Worm (Caenorhabditis elegans) whole organism, mixed stage, embryonic: ENCODE results near the gene srbc-37.

ENCODE experiments used
- M03D4.4 ChIP-seq: sonication (generic microtip); optimal IDR thresholded peaks from 2 replicates; lab custom pipeline; 2017; ENCODE audit warnings: mild to moderate bottlenecking, missing genetic modification characterization, missing compliant biosample characterization
- bed-3 ChIP-seq: fragments of 200-800 bp; sonication (Bioruptor generic); optimal IDR thresholded peaks from 3 replicates; lab custom pipeline; 2018; ENCODE audit warnings: mild to moderate bottlenecking, missing genetic modification characterization, moderate library complexity, missing compliant biosample characterization
- blmp-1 ChIP-seq: fragments of 150-350 bp; optimal IDR thresholded peaks from 2 replicates; lab custom pipeline; 2014; ENCODE audit warnings: missing biosample characterization, missing genetic modification characterization
- ceh-39 ChIP-seq: fragments of 150-350 bp; optimal IDR thresholded peaks from 2 replicates; lab custom pipeline; 2014; ENCODE audit warnings: missing biosample characterization, missing genetic modification characterization
- ceh-43 ChIP-seq: fragments of 200-800 bp; sonication (Bioruptor generic); optimal IDR thresholded peaks from 2 replicates; lab custom pipeline; 2018; ENCODE audit warnings: mild to moderate bottlenecking, missing genetic modification characterization, moderate library complexity, missing compliant biosample characterization
- ceh-83 ChIP-seq: fragments of 200-800 bp; sonication (Bioruptor generic); optimal IDR thresholded peaks from 2 replicates; lab custom pipeline; 2018; ENCODE audit warnings: mild to moderate bottlenecking, missing genetic modification characterization, missing compliant biosample characterization
- ces-1 ChIP-seq: fragments of 150-350 bp; optimal IDR thresholded peaks from 2 replicates; lab custom pipeline; 2014; ENCODE audit warnings: missing biosample characterization, missing genetic modification reagents, missing genetic modification characterization
- cnd-1 ChIP-seq: fragments of 200-800 bp; sonication (Bioruptor generic); optimal IDR thresholded peaks from 2 replicates; lab custom pipeline; 2018; ENCODE audit warnings: mild to moderate bottlenecking, missing genetic modification characterization, missing compliant biosample characterization
- drap-1 ChIP-seq: fragments of 200-800 bp; sonication (Bioruptor generic); optimal IDR thresholded peaks from 3 replicates; lab custom pipeline; 2018; ENCODE audit warnings: mild to moderate bottlenecking, missing genetic modification characterization, missing compliant biosample characterization
- elt-1 ChIP-seq: sonication (generic microtip); optimal IDR thresholded peaks from 2 replicates; lab custom pipeline; 2017; ENCODE audit warnings: missing genetic modification characterization, mild to moderate bottlenecking, missing compliant biosample characterization, antibody characterized with exemption, moderate library complexity, borderline replicate concordance; ENCODE audit not compliant: insufficient read depth
- elt-3 ChIP-seq: fragments of 150-350 bp; optimal IDR thresholded peaks from 2 replicates; lab custom pipeline; 2014; ENCODE audit warnings: missing biosample characterization, missing genetic modification characterization
- flh-1 ChIP-seq: fragments of 200-800 bp; sonication (Bioruptor generic); optimal IDR thresholded peaks from 2 replicates; lab custom pipeline; 2018; ENCODE audit warnings: mild to moderate bottlenecking, missing genetic modification characterization, moderate library complexity, missing compliant biosample characterization
- ham-2 ChIP-seq: fragments of 200-800 bp; sonication (Bioruptor generic); optimal IDR thresholded peaks from 2 replicates; lab custom pipeline; 2018; ENCODE audit warnings: mild to moderate bottlenecking, missing genetic modification characterization, missing compliant biosample characterization
- hlh-1 ChIP-seq: fragments of 150-350 bp; optimal IDR thresholded peaks from 2 replicates; lab custom pipeline; 2014; ENCODE audit warnings: missing biosample characterization, missing genetic modification reagents, missing genetic modification characterization
- lin-13 ChIP-seq: fragments of 150-350 bp; optimal IDR thresholded peaks from 2 replicates; lab custom pipeline; 2014; ENCODE audit warnings: missing biosample characterization, missing genetic modification characterization
- lin-32 ChIP-seq: fragments of 200-800 bp; sonication (Bioruptor generic); optimal IDR thresholded peaks from 2 replicates; lab custom pipeline; 2018; ENCODE audit warnings: mild to moderate bottlenecking, missing genetic modification characterization, missing compliant biosample characterization
- lsy-2 ChIP-seq: fragments of 150-350 bp; optimal IDR thresholded peaks from 2 replicates; lab custom pipeline; 2014; ENCODE audit warnings: missing biosample characterization, missing genetic modification characterization
- mab-5 ChIP-seq: fragments of 150-350 bp; optimal IDR thresholded peaks from 2 replicates; lab custom pipeline; 2014; ENCODE audit warnings: missing biosample characterization, missing genetic modification characterization
- mep-1 ChIP-seq: fragments of 150-350 bp; optimal IDR thresholded peaks from 2 replicates; lab custom pipeline; 2017; ENCODE audit warnings: missing biosample characterization, missing genetic modification reagents, missing genetic modification characterization, inconsistent platforms
- nhr-2 ChIP-seq: fragments of 150-350 bp; optimal IDR thresholded peaks from 2 replicates; lab custom pipeline; 2014; ENCODE audit warnings: missing biosample characterization, missing genetic modification characterization
- nhr-237 ChIP-seq: fragments of 150-350 bp; optimal IDR thresholded peaks from 2 replicates; lab custom pipeline; 2014; ENCODE audit warnings: missing biosample characterization, missing genetic modification characterization
- nhr-28 ChIP-seq: fragments of 150-350 bp; optimal IDR thresholded peaks from 2 replicates; lab custom pipeline; 2014; ENCODE audit warnings: missing biosample characterization, missing genetic modification characterization
- nhr-76 ChIP-seq: sonication (generic microtip); optimal IDR thresholded peaks from 2 replicates; lab custom pipeline; 2017; ENCODE audit warnings: missing biosample characterization, missing genetic modification characterization
- pha-4 ChIP-seq: fragments of 150-350 bp; optimal IDR thresholded peaks from 2 replicates; lab custom pipeline; 2018; ENCODE audit warnings: missing biosample characterization, missing genetic modification reagents, missing genetic modification characterization
- sem-2 ChIP-seq: fragments of 200-800 bp; sonication (Bioruptor generic); optimal IDR thresholded peaks from 2 replicates; lab custom pipeline; 2018; ENCODE audit warnings: mild to moderate bottlenecking, missing genetic modification characterization, missing compliant biosample characterization
- snpc-4 ChIP-seq: fragments of 150-350 bp; optimal IDR thresholded peaks from 2 replicates; lab custom pipeline; 2014; ENCODE audit warnings: missing biosample characterization, missing genetic modification characterization
- sptf-1 ChIP-seq: sonication (generic microtip); optimal IDR thresholded peaks from 2 replicates; lab custom pipeline; 2017; ENCODE audit warnings: mild to moderate bottlenecking, missing genetic modification characterization, moderate library complexity, missing compliant biosample characterization
- tbx-8 ChIP-seq: fragments of 200-800 bp; sonication (Bioruptor generic); optimal IDR thresholded peaks from 2 replicates; lab custom pipeline; 2018; ENCODE audit warnings: mild to moderate bottlenecking, missing genetic modification characterization, moderate library complexity, missing compliant biosample characterization
- unc-120 ChIP-seq: sonication (generic microtip); optimal IDR thresholded peaks from 2 replicates; lab custom pipeline; 2017; ENCODE audit warnings: missing genetic modification characterization, missing compliant biosample characterization; ENCODE audit not compliant: poor library complexity, severe bottlenecking
- unc-39 ChIP-seq: fragments of 150-350 bp; optimal IDR thresholded peaks from 2 replicates; lab custom pipeline; 2014; ENCODE audit warnings: missing biosample characterization, missing genetic modification characterization
- unc-62 ChIP-seq: fragments of 150-350 bp; optimal IDR thresholded peaks from 2 replicates; lab custom pipeline; 2014; ENCODE audit warnings: missing biosample characterization, missing genetic modification reagents, missing genetic modification characterization
- zip-8 ChIP-seq: fragments of 150-350 bp; optimal IDR thresholded peaks from 2 replicates; lab custom pipeline; 2014; ENCODE audit warnings: missing biosample characterization, missing genetic modification characterization
- ztf-11 ChIP-seq: fragments of 150-350 bp; optimal IDR thresholded peaks from 2 replicates; lab custom pipeline; 2014; ENCODE audit warnings: missing biosample characterization, missing genetic modification characterization

srbc-37 gene

ce11 chrV:676550-677084 lies 25.7 kb upstream of the srbc-37 start, which contains the start of the genes fbxa-72 and srx-21:
Gene fbxa-72 (minus strand): TSS chrV:676753.
Gene srx-21 (plus strand): TSS chrV:677034.
- TF ChIP-seq ham-2 (GFP tag; lab: Kevin White, UChicago), result no peak
- no peak for TF ChIP-seq ztf-11 (tag; lab: Kevin White, UChicago)
- no peak for TF ChIP-seq bed-3
- no peak for TF ChIP-seq elt-3
- TF ChIP-seq snpc-4, result no peak
- TF ChIP-seq M03D4.4 (tag; lab: Kevin White, UChicago), result no peak
- no peak for TF ChIP-seq drap-1
- TF ChIP-seq zip-8 (tag; lab: Kevin White, UChicago), result no peak
- no peak for TF ChIP-seq sptf-1 (tag; lab: Kevin White, UChicago)
- TF ChIP-seq cnd-1 (tag; lab: Kevin White, UChicago), result no peak
- TF ChIP-seq mab-5, result no peak
- TF ChIP-seq pha-4 (tag; lab: Kevin White, UChicago), result no peak
- TF ChIP-seq blmp-1, result no peak
- TF ChIP-seq nhr-2, result no peak
- no peak for TF ChIP-seq ceh-43
- TF ChIP-seq lsy-2 (tag; lab: Kevin White, UChicago), result no peak
- no peak for TF ChIP-seq unc-62 (GFP tag; lab: Kevin White, UChicago)
- TF ChIP-seq nhr-28, result no peak
- TF ChIP-seq unc-120 (tag; lab: Kevin White, UChicago), result no peak
- TF ChIP-seq lin-32, result no peak

DNA sequence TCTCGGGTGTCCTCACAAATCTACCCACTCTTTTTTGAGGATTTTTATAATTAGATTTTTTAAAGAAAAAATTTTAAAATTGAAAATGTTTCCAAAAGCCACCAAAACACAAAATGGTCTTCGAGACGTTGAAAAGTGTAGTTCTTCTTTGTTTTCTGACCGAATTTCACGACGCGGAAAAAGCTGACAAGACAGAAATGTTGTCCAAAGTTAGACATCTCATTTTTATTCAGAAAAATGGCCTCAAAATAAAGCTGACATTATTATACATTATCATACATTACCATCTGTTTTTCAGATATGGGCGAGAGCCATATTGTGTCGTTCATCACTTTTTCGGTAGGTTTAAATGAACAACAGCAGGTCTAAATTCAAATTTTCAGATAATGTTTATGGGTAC lies 22.7 kb upstream of the srbc-37 start, which contains the start of gene srx-22:
Gene srx-22 (plus strand): TSS at position 301 of the 400 bp plus-strand sequence.
- TF ChIP-seq unc-62 (GFP tag; lab: Kevin White, UChicago) (no peak), nhr-76 (tag; lab: Kevin White, UChicago) (no peak), drap-1 (no peak), bed-3 (no peak), ztf-11 (tag; lab: Kevin White, UChicago) (no peak), M03D4.4 (tag; lab: Kevin White, UChicago) (no peak), ceh-43 (no peak), ham-2 (GFP tag; lab: Kevin White, UChicago) (no peak), pha-4 (tag; lab: Kevin White, UChicago) (no peak), elt-3 (no peak), tbx-8 (no peak), zip-8 (tag; lab: Kevin White, UChicago) (no peak), blmp-1 (no peak), sem-2 (GFP tag; lab: Kevin White, UChicago) (no peak), mab-5 (no peak), unc-39 (tag; lab: Kevin White, UChicago) (no peak), flh-1 (GFP tag; lab: Kevin White, UChicago) (no peak), ces-1 (GFP tag; lab: Kevin White, UChicago) (no peak)

DNA sequence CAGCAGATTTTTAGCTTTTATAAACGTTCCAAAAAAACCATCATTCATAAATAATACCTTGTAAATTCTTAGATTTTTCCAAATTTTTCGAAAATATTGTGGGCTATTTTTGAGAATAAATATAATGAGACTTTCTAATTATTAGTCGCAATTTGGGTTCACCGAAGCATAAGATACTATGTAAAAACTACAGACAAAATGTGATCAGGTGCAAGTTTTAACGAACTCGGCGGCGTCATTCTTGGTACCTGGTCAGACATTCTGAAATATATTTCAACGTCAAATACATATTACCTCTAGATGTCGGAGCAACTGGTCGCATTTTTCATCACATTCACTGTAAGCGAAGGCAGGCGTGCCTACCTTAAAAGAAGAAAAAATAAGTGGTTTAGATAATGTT lies 20.3 kb upstream of the srbc-37 start, which contains the start of gene srx-23:
Gene srx-23 (plus strand): TSS at position 301 of the 400 bp plus-strand sequence.
- TF ChIP-seq M03D4.4 (tag; lab: Kevin White, UChicago) (no peak), unc-120 (tag; lab: Kevin White, UChicago) (no peak), hlh-1 (tag; lab: Kevin White, UChicago) (no peak), nhr-28 (no peak), elt-1 (tag; lab: Kevin White, UChicago) (no peak), ceh-83 (GFP tag; lab: Kevin White, UChicago) (no peak), ceh-43 (no peak), cnd-1 (tag; lab: Kevin White, UChicago) (no peak), unc-62 (GFP tag; lab: Kevin White, UChicago) (no peak), ces-1 (GFP tag; lab: Kevin White, UChicago) (no peak), ham-2 (GFP tag; lab: Kevin White, UChicago) (no peak), zip-8 (tag; lab: Kevin White, UChicago) (no peak), mep-1 (tag; lab: Kevin White, UChicago) (no peak), pha-4 (tag; lab: Kevin White, UChicago) (no peak), blmp-1 (no peak), lin-32 (no peak), ceh-39 (no peak), flh-1 (GFP tag; lab: Kevin White, UChicago) (no peak)

DNA sequence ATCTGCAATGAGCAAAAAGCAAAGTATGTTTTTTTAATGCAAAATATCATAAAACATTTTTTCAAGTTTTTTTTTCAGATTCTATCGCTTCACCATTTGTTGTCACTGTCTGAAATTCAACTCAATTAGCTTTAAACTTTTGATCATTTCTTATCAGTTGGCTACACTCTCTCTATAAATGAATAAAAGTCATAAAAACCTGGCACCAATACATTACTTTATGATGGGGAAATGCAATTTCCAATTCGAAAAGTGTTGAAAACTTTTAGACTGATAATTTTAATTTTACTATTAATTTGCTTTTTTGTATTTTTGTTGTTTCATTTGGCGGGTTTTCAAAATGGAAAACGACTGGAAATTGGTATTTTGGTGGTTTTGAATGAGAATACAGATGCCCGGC lies 18.5 kb upstream of the srbc-37 start, which contains the start of gene F31F4.1:
Gene F31F4.1 (plus strand): TSS at position 203 of the 400 bp plus-strand sequence.
- TF ChIP-seq lin-13 (tag; lab: Kevin White, UChicago) (no peak), drap-1 (no peak), ces-1 (GFP tag; lab: Kevin White, UChicago) (no peak), elt-1 (tag; lab: Kevin White, UChicago) (no peak), ceh-43 (no peak), sem-2 (GFP tag; lab: Kevin White, UChicago) (no peak), ham-2 (GFP tag; lab: Kevin White, UChicago) (no peak), mep-1 (tag; lab: Kevin White, UChicago) (no peak), pha-4 (tag; lab: Kevin White, UChicago) (no peak), tbx-8 (no peak), mab-5 (no peak), hlh-1 (tag; lab: Kevin White, UChicago) (no peak), unc-62 (GFP tag; lab: Kevin White, UChicago) (no peak), unc-39 (tag; lab: Kevin White, UChicago) (no peak), nhr-237 (tag; lab: Kevin White, UChicago) (no peak), sptf-1 (tag; lab: Kevin White, UChicago) (no peak)
